Worm (Caenorhabditis elegans) whole organism, L1 larva: ENCODE data around the gene C34E7.3.

Experiments used
- C16A3.4 ChIP-seq: fragments of 150-350 bp; optimal IDR thresholded peaks from 2 replicates; lab custom pipeline; 2014; ENCODE audit warnings: missing biosample characterization, missing genetic modification characterization
- egl-27 ChIP-seq, 2 experiments: fragments of 150-350 bp in 1 of 2; sonication (generic microtip); optimal IDR thresholded peaks; 3 replicates each; lab custom pipeline; 2017 to 2018; ENCODE audit warnings: missing biosample characterization in 2 of 2, missing genetic modification characterization in 2 of 2, missing genetic modification reagents in 2 of 2
- elt-2 ChIP-seq: sonication (generic microtip); optimal IDR thresholded peaks from 2 replicates; lab custom pipeline; 2016; ENCODE audit warnings: missing genetic modification characterization, mild to moderate bottlenecking, inconsistent platforms, missing compliant biosample characterization, missing genetic modification reagents
- jun-1 ChIP-seq: fragments of 150-350 bp; optimal IDR thresholded peaks from 2 replicates; lab custom pipeline; 2014; ENCODE audit warnings: missing biosample characterization, missing genetic modification reagents, missing genetic modification characterization
- sptf-1 ChIP-seq: fragments of 150-350 bp; optimal IDR thresholded peaks from 2 replicates; lab custom pipeline; 2014; ENCODE audit warnings: missing biosample characterization, missing genetic modification characterization
- ztf-4 ChIP-seq: fragments of 150-350 bp; optimal IDR thresholded peaks from 2 replicates; lab custom pipeline; 2014; ENCODE audit warnings: missing biosample characterization, missing genetic modification characterization

- TF ChIP-seq egl-27 (tag; optimal IDR thresholded peaks at IDR 0.05; lab: Kevin White, UChicago) = no peak
- no peak for TF ChIP-seq ztf-4 (tag; lab: Kevin White, UChicago)
- TF ChIP-seq jun-1 (tag; lab: Kevin White, UChicago) = no peak
- no peak for TF ChIP-seq sptf-1 (tag; lab: Kevin White, UChicago)
- no peak for TF ChIP-seq elt-2
- no peak for TF ChIP-seq C16A3.4 (tag; lab: Kevin White, UChicago)
Observed at ce11 chrX:12902057-12902652, 27.9 kb upstream of the C34E7.3 start.
